Comparison of ENCODE assay signal across 1 fruit fly cellular context in the genomic region with DNA sequence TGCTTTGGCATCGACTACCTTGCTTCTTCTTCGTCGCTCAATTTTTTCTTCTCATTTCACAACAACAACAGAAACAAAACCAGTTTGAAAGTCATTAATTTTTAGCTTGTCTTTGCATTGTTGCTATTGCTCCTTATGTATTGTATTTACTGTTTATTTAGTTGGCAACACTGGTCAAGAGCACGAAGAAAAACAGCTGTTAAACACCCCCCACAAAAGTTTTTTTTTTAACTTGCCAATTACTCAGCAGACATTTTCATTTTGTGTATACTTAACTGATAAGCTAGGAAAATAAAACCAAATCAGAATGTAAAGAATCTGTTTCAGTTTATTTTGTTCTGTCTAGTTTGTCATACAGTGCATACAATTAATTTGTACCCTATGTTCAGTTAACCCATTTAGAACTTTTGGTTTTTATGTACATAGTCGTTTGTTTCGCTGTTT.
TF ChIP-seq lines count a peak whose summit lies in the region.

No protein-coding gene starts in this region.

TF ChIP-seq in whole organism, embryonic, 481 proteins besides CTCF, POLR2A, EP300 and RAD21 (continued from another document):
- peak; percentile 2 for TF ChIP-seq CG16863 (GFP tag; optimal IDR thresholded peaks at IDR 0.05; lab: Kevin White, UChicago)
- TF ChIP-seq crp (GFP tag; optimal IDR thresholded peaks at IDR 0.05; lab: Kevin White, UChicago) = peak in 1 of 2 experiments; percentile 36
- TF ChIP-seq Xbp1 (GFP tag; optimal IDR thresholded peaks at IDR 0.05; lab: Kevin White, UChicago) = no peak
- TF ChIP-seq Neu2 (GFP tag; optimal IDR thresholded peaks at IDR 0.05; lab: Kevin White, UChicago; ENCODE audit: borderline replicate concordance) = no peak
- TF ChIP-seq MTF-1 (GFP tag; optimal IDR thresholded peaks at IDR 0.05; lab: Kevin White, UChicago; ENCODE audit: borderline replicate concordance) = no peak
- TF ChIP-seq Opbp (GFP tag; IDR thresholded peaks at IDR 0.05; lab: Robert Waterston, UW; ENCODE audit: partially characterized antibody) = no peak
- TF ChIP-seq CoRest (tag; optimal IDR thresholded peaks at IDR 0.05; lab: Kevin White, UChicago) = peak; percentile 4
- TF ChIP-seq tll (GFP tag; optimal IDR thresholded peaks at IDR 0.05; lab: Kevin White, UChicago) = no peak
- TF ChIP-seq CG15514 (GFP tag; optimal IDR thresholded peaks at IDR 0.05; lab: Kevin White, UChicago) = peak; percentile 6
- TF ChIP-seq TFAM (GFP tag; optimal IDR thresholded peaks at IDR 0.05; lab: Kevin White, UChicago) = no peak
- TF ChIP-seq Dbx (GFP tag; IDR thresholded peaks at IDR 0.05; lab: Robert Waterston, UW) = no peak
- no peak for TF ChIP-seq peb (GFP tag; IDR thresholded peaks at IDR 0.05; lab: Robert Waterston, UW)
- TF ChIP-seq CG6813 (GFP tag; optimal IDR thresholded peaks at IDR 0.05; lab: Kevin White, UChicago) = peak; percentile 53
- no peak for TF ChIP-seq Sry-β (GFP tag; optimal IDR thresholded peaks at IDR 0.05; lab: Kevin White, UChicago)
- TF ChIP-seq rib (GFP tag; IDR thresholded peaks at IDR 0.05; lab: Robert Waterston, UW) = no peak
- no peak for TF ChIP-seq NC2β (GFP tag; optimal IDR thresholded peaks at IDR 0.05; lab: Kevin White, UChicago)
- TF ChIP-seq tup (GFP tag; optimal IDR thresholded peaks at IDR 0.05; lab: Kevin White, UChicago) = no peak
- TF ChIP-seq CG10565 (GFP tag; optimal IDR thresholded peaks at IDR 0.05; lab: Kevin White, UChicago) = no peak
- no peak for TF ChIP-seq br (optimal IDR thresholded peaks at IDR 0.05; lab: Kevin White, UChicago)
- TF ChIP-seq exex (tag; optimal IDR thresholded peaks at IDR 0.05; lab: Kevin White, UChicago) = no peak
- no peak for TF ChIP-seq Antp (GFP tag; optimal IDR thresholded peaks at IDR 0.05; lab: Kevin White, UChicago)
- TF ChIP-seq Oli (tag; optimal IDR thresholded peaks at IDR 0.05; lab: Kevin White, UChicago) = no peak
- TF ChIP-seq CG16815 (GFP tag; optimal IDR thresholded peaks at IDR 0.05; lab: Kevin White, UChicago) = no peak
- TF ChIP-seq ato (GFP tag; IDR thresholded peaks at IDR 0.05; lab: Robert Waterston, UW; ENCODE audit: partially characterized antibody) = no peak
- TF ChIP-seq CG4328 (GFP tag; optimal IDR thresholded peaks at IDR 0.05; lab: Kevin White, UChicago) = peak; percentile 27
- peak; percentile 36 for TF ChIP-seq CG14710 (tag; optimal IDR thresholded peaks at IDR 0.05; lab: Kevin White, UChicago)
- peak in 1 of 2 experiments; percentile 31 for TF ChIP-seq Hr51 (GFP tag; optimal IDR thresholded peaks at IDR 0.05; lab: Kevin White, UChicago)
- no peak for TF ChIP-seq Spps (tag; optimal IDR thresholded peaks at IDR 0.05; lab: Kevin White, UChicago)
- TF ChIP-seq CG33557 (GFP tag; optimal IDR thresholded peaks at IDR 0.05; lab: Kevin White, UChicago) = no peak
- no peak for TF ChIP-seq CG1647 (GFP tag; optimal IDR thresholded peaks at IDR 0.05; lab: Kevin White, UChicago)
- no peak for TF ChIP-seq CG2199 (GFP tag; IDR thresholded peaks at IDR 0.05; lab: Robert Waterston, UW)
- peak; percentile 4 for TF ChIP-seq ATbp (GFP tag; optimal IDR thresholded peaks at IDR 0.05; lab: Kevin White, UChicago)
- no peak for TF ChIP-seq hbn (GFP tag; IDR thresholded peaks at IDR 0.05; lab: Robert Waterston, UW; ENCODE audit: partially characterized antibody)
- TF ChIP-seq CG12391 (tag; optimal IDR thresholded peaks at IDR 0.05; lab: Kevin White, UChicago) = peak; percentile 7
- no peak for TF ChIP-seq Jarid2 (GFP tag; optimal IDR thresholded peaks at IDR 0.05; lab: Kevin White, UChicago)
- TF ChIP-seq CG11696 (GFP tag; IDR thresholded peaks at IDR 0.05; lab: Robert Waterston, UW) = peak; percentile 54; the same call in 1 of the 2 replicates
- TF ChIP-seq CG6654 (GFP tag; optimal IDR thresholded peaks at IDR 0.05; lab: Kevin White, UChicago) = no peak
- TF ChIP-seq ap (GFP tag; IDR thresholded peaks at IDR 0.05; lab: Robert Waterston, UW) = no peak
- TF ChIP-seq prd (optimal IDR thresholded peaks at IDR 0.05; lab: Kevin White, UChicago) = no peak
- TF ChIP-seq prd (GFP tag; IDR thresholded peaks at IDR 0.05; lab: Robert Waterston, UW) = 0 out of 3 replicates have a peak, but pooled peaks have one; percentile 12
- no peak for TF ChIP-seq CG10462 (GFP tag; optimal IDR thresholded peaks at IDR 0.05; lab: Kevin White, UChicago)
- no peak for TF ChIP-seq Nf-YC (tag; optimal IDR thresholded peaks at IDR 0.05; lab: Kevin White, UChicago)
- TF ChIP-seq trem (tag; optimal IDR thresholded peaks at IDR 0.05; lab: Kevin White, UChicago) = no peak
- 0 out of 2 replicates have a peak, but pooled peaks have one; percentile 43 for TF ChIP-seq Rfx (GFP tag; IDR thresholded peaks at IDR 0.05; lab: Robert Waterston, UW)
- no peak for TF ChIP-seq CG42726 (GFP tag; IDR thresholded peaks at IDR 0.05; lab: Robert Waterston, UW; ENCODE audit: partially characterized antibody)
- TF ChIP-seq row (GFP tag; IDR thresholded peaks at IDR 0.05; lab: Robert Waterston, UW) = 0 out of 3 replicates have a peak, but pooled peaks have one; percentile 13
- TF ChIP-seq zf30C (GFP tag; optimal IDR thresholded peaks at IDR 0.05; lab: Kevin White, UChicago) = no peak
- no peak for TF ChIP-seq jing (GFP tag; optimal IDR thresholded peaks at IDR 0.05; lab: Kevin White, UChicago)
- TF ChIP-seq dysf (GFP tag; IDR thresholded peaks at IDR 0.05; lab: Robert Waterston, UW) = no peak
- TF ChIP-seq gsb-n (tag; optimal IDR thresholded peaks at IDR 0.05; lab: Kevin White, UChicago) = no peak
- TF ChIP-seq CG15269 (tag; optimal IDR thresholded peaks at IDR 0.05; lab: Kevin White, UChicago) = peak; percentile 40
- no peak for TF ChIP-seq CG14965 (GFP tag; optimal IDR thresholded peaks at IDR 0.05; lab: Kevin White, UChicago; ENCODE audit: borderline replicate concordance)
- TF ChIP-seq Sry-δ (GFP tag; optimal IDR thresholded peaks at IDR 0.05; lab: Kevin White, UChicago) = no peak
- TF ChIP-seq Kr (GFP tag; optimal IDR thresholded peaks at IDR 0.05; lab: Kevin White, UChicago) = no peak
- peak; percentile 21 for TF ChIP-seq salm (tag; optimal IDR thresholded peaks at IDR 0.05; lab: Kevin White, UChicago)
- no peak for TF ChIP-seq Nf-YA (GFP tag; IDR thresholded peaks at IDR 0.05; lab: Robert Waterston, UW)
- no peak for TF ChIP-seq CG7928 (GFP tag; optimal IDR thresholded peaks at IDR 0.05; lab: Kevin White, UChicago)
- no peak for TF ChIP-seq pros (GFP tag; optimal IDR thresholded peaks at IDR 0.05; lab: Kevin White, UChicago)
- TF ChIP-seq CG12071 (GFP tag; optimal IDR thresholded peaks at IDR 0.05; lab: Kevin White, UChicago) = peak; percentile 29
- TF ChIP-seq CG18476 (GFP tag; optimal IDR thresholded peaks at IDR 0.05; lab: Kevin White, UChicago) = no peak
- TF ChIP-seq mam (GFP tag; optimal IDR thresholded peaks at IDR 0.05; lab: Kevin White, UChicago) = peak; percentile 18
- TF ChIP-seq CG8924 (tag; optimal IDR thresholded peaks at IDR 0.05; lab: Kevin White, UChicago) = no peak
- peak; percentile 9 for TF ChIP-seq CG34376 (GFP tag; optimal IDR thresholded peaks at IDR 0.05; lab: Kevin White, UChicago)
- TF ChIP-seq Side (GFP tag; optimal IDR thresholded peaks at IDR 0.05; lab: Kevin White, UChicago) = no peak
- no peak for TF ChIP-seq Dp (GFP tag; optimal IDR thresholded peaks at IDR 0.05; lab: Kevin White, UChicago)
